Fruit fly (Drosophila melanogaster) whole organism, embryonic: Measurements from ENCODE around the gene CG10343.

ENCODE experiments used
- BEAF-32 ChIP-seq: fragments of 200-800 bp; sonication (Bioruptor generic); optimal IDR thresholded peaks from 3 replicates; lab custom pipeline; 2017; ENCODE audit warnings: missing biosample characterization, missing genetic modification characterization, mild to moderate bottlenecking, moderate library complexity, missing genetic modification reagents
- CG1832 ChIP-seq: fragments of 200-800 bp; sonication (Bioruptor generic); optimal IDR thresholded peaks from 2 replicates; lab custom pipeline; 2017; ENCODE audit warnings: missing biosample characterization, mild to moderate bottlenecking, missing genetic modification characterization, inconsistent platforms
- Lpt ChIP-seq: fragments of >200 bp; optimal IDR thresholded peaks from 2 replicates; lab custom pipeline; 2018; ENCODE audit warnings: missing biosample characterization, missing genetic modification characterization
- bbx ChIP-seq: fragments of 200-800 bp; sonication (Bioruptor generic); IDR thresholded peaks from 2 replicates; pipeline ENCODE4 v1.3.6; 2022; ENCODE audit warnings: missing biosample characterization, missing genetic modification characterization; ENCODE audit not compliant: partially characterized antibody

dm6 chr2L:18727986-18728385 is 24.7 kb downstream of the CG10343 start:
- TF ChIP-seq Lpt (GFP tag; lab: Kevin White, UChicago) (no peak), bbx (no peak), BEAF-32 (GFP tag; lab: Kevin White, UChicago) (no peak), CG1832 (GFP tag; lab: Kevin White, UChicago) (no peak)
